Worm (Caenorhabditis elegans): ENCODE measurements around the gene dars-1.
A peak's percentile ranks its signal among the peaks of the same experiment; 100 is the strongest.

Gene dars-1

ce11 chrIII:9521410-9522090, 30.5 kb upstream of the dars-1 start, which contains the start of the genes clu-1 and prp-40:
Gene clu-1, minus strand, starts transcription at chrIII:9521460.
Gene prp-40, plus strand, starts transcription at chrIII:9522075.
- TF ChIP-seq zag-1 (tag; optimal IDR thresholded peaks at IDR 0.05) (peak; percentile 81), nhr-129 (tag; optimal IDR thresholded peaks at IDR 0.05) (peak; percentile 96), unc-62 (GFP tag; optimal IDR thresholded peaks at IDR 0.05) (no peak), skn-1 (tag; optimal IDR thresholded peaks at IDR 0.05) (no peak), F13H6.1 (tag; optimal IDR thresholded peaks at IDR 0.05) (peak; percentile 91), peb-1 (tag; optimal IDR thresholded peaks at IDR 0.05) (no peak), ZK546.5 (tag; optimal IDR thresholded peaks at IDR 0.05) (peak; percentile 33), egl-27 (tag; optimal IDR thresholded peaks at IDR 0.05) (no peak), lin-11 (tag; optimal IDR thresholded peaks at IDR 0.05) (peak; percentile 85), nhr-23 (tag; optimal IDR thresholded peaks at IDR 0.05) (no peak), sem-4 (tag; optimal IDR thresholded peaks at IDR 0.05) (peak; percentile 67), sma-9 (GFP tag; optimal IDR thresholded peaks at IDR 0.05) (peak; percentile 84), sma-9 (tag; optimal IDR thresholded peaks at IDR 0.05) (no peak), ama-1 (optimal IDR thresholded peaks at IDR 0.05) (peak; percentile 42), ztf-4 (tag; optimal IDR thresholded peaks at IDR 0.05) (peak; percentile 50), elt-3 (tag; optimal IDR thresholded peaks at IDR 0.05) (no peak), unc-55 (GFP tag; optimal IDR thresholded peaks at IDR 0.05) (peak; percentile 94), ceh-16 (tag; optimal IDR thresholded peaks at IDR 0.05) (peak; percentile 60), elt-1 (tag; optimal IDR thresholded peaks at IDR 0.05) (no peak), blmp-1 (tag; optimal IDR thresholded peaks at IDR 0.05; ENCODE audit: insufficient read depth) (peak; percentile 36), unc-39 (tag; optimal IDR thresholded peaks at IDR 0.05) (no peak), nhr-11 (tag; optimal IDR thresholded peaks at IDR 0.05) (no peak), nhr-77 (tag; optimal IDR thresholded peaks at IDR 0.05) (no peak), nhr-21 (tag; optimal IDR thresholded peaks at IDR 0.05) (peak; percentile 84), mab-5 (tag; optimal IDR thresholded peaks at IDR 0.05) (peak; percentile 89), nhr-10 (tag; optimal IDR thresholded peaks at IDR 0.05) (peak; percentile 73), ztf-11 (tag; optimal IDR thresholded peaks at IDR 0.05) (no peak), nhr-237 (tag; optimal IDR thresholded peaks at IDR 0.05) (no peak), ztf-1 (GFP tag; conservative IDR thresholded peaks at IDR 0.05) (no peak), mbf-1 (tag; optimal IDR thresholded peaks at IDR 0.05) (no peak), Y55F3AM.14 (GFP tag; optimal IDR thresholded peaks at IDR 0.05) (no peak), gmeb-1 (tag; optimal IDR thresholded peaks at IDR 0.05) (peak; percentile 89), crh-2 (tag; optimal IDR thresholded peaks at IDR 0.05) (peak; percentile 86), C34F6.9 (tag; optimal IDR thresholded peaks at IDR 0.05) (peak; percentile 98), aly-2 (tag; optimal IDR thresholded peaks at IDR 0.05) (no peak), sma-3 (GFP tag; optimal IDR thresholded peaks at IDR 0.05) (peak; percentile 89), nhr-6 (tag; optimal IDR thresholded peaks at IDR 0.05) (peak; percentile 72), dmd-4 (tag; optimal IDR thresholded peaks at IDR 0.05) (no peak), lin-13 (GFP tag; optimal IDR thresholded peaks at IDR 0.05) (peak; percentile 90), snpc-4 (tag; optimal IDR thresholded peaks at IDR 0.05) (peak; percentile 48), nhr-25 (tag; optimal IDR thresholded peaks at IDR 0.05) (peak; percentile 90), fos-1 (tag; optimal IDR thresholded peaks at IDR 0.05) (peak; percentile 73), R02D3.7 (tag; optimal IDR thresholded peaks at IDR 0.05) (peak; percentile 15), lsy-2 (tag; optimal IDR thresholded peaks at IDR 0.05) (peak; percentile 86 to 95), ceh-82 (tag; optimal IDR thresholded peaks at IDR 0.05) (peak; percentile 12), mdl-1 (tag; optimal IDR thresholded peaks at IDR 0.05) (peak in 1 of 2 experiments; percentile 46), nhr-12 (tag; optimal IDR thresholded peaks at IDR 0.05) (no peak)
